Worm (Caenorhabditis elegans) whole organism, L4 larva: ENCODE results near the gene cyn-7.

Experiments used
- D1046.2 ChIP-seq: fragments of 200-800 bp; sonication (Bioruptor generic); IDR thresholded peaks from 2 replicates; pipeline ENCODE4 v1.3.6; 2022; ENCODE audit warnings: missing genetic modification characterization, missing compliant biosample characterization
- F37D6.2 ChIP-seq: sonication (generic microtip); optimal IDR thresholded peaks from 2 replicates; lab custom pipeline; 2016; ENCODE audit warnings: mild to moderate bottlenecking, missing genetic modification characterization, missing compliant biosample characterization
- F44E2.7 ChIP-seq: fragments of 200-800 bp; sonication (Bioruptor generic); IDR thresholded peaks from 2 replicates; pipeline ENCODE4 v2.1.2; 2022; ENCODE audit warnings: missing genetic modification characterization, missing compliant biosample characterization
- T26A8.4 ChIP-seq: fragments of 200-800 bp; sonication (Bioruptor generic); IDR thresholded peaks from 2 replicates; pipeline ENCODE4 v1.3.6; 2022; ENCODE audit warnings: missing genetic modification characterization, missing compliant biosample characterization
- Y5F2A.4 ChIP-seq: fragments of 200-800 bp; sonication (Bioruptor generic); optimal IDR thresholded peaks from 2 replicates; lab custom pipeline; 2018; ENCODE audit warnings: mild to moderate bottlenecking, missing genetic modification characterization, missing compliant biosample characterization
- ZK337.2 ChIP-seq: fragments of 200-800 bp; sonication (Bioruptor generic); IDR thresholded peaks from 2 replicates; pipeline ENCODE4 v1.3.6; 2022; ENCODE audit warnings: missing genetic modification reagents, missing genetic modification characterization, missing compliant biosample characterization
- aha-1 ChIP-seq: fragments of 150-350 bp; peaks from one replicate; lab custom pipeline; 2014; ENCODE audit warnings: missing biosample characterization, missing genetic modification characterization
- aly-2 ChIP-seq: sonication (generic microtip); optimal IDR thresholded peaks from 2 replicates; lab custom pipeline; 2018; ENCODE audit warnings: missing biosample characterization, missing genetic modification characterization
- ceh-20 ChIP-seq: fragments of 200-800 bp; sonication (Bioruptor generic); IDR thresholded peaks from 2 replicates; pipeline ENCODE4 v1.3.6; 2022; ENCODE audit warnings: missing genetic modification reagents, missing genetic modification characterization, missing compliant biosample characterization
- ceh-28 ChIP-seq: fragments of 150-350 bp; optimal IDR thresholded peaks from 2 replicates; lab custom pipeline; 2014; ENCODE audit warnings: missing biosample characterization, missing genetic modification reagents, missing genetic modification characterization
- ceh-44 ChIP-seq: fragments of 200-800 bp; sonication (Bioruptor generic); IDR thresholded peaks from 2 replicates; pipeline ENCODE4 v1.3.6; 2022; ENCODE audit warnings: missing genetic modification reagents, missing genetic modification characterization, missing compliant biosample characterization
- ceh-62 ChIP-seq: sonication (generic microtip); optimal IDR thresholded peaks from 2 replicates; lab custom pipeline; 2017; ENCODE audit warnings: missing biosample characterization, missing genetic modification characterization
- ces-1 ChIP-seq: fragments of 150-350 bp; sonication (generic microtip); optimal IDR thresholded peaks from 4 replicates; lab custom pipeline; 2014; ENCODE audit warnings: missing biosample characterization, missing genetic modification reagents, missing genetic modification characterization
- daf-16 ChIP-seq, 3 experiments: sonication (generic microtip); optimal IDR thresholded peaks; 2 replicates each; lab custom pipeline; 2016 to 2017; ENCODE audit warnings: missing genetic modification characterization in 3 of 3, missing genetic modification reagents in 3 of 3, mild to moderate bottlenecking in 2 of 3, missing compliant biosample characterization in 2 of 3, missing biosample characterization in 1 of 3, moderate library complexity in 1 of 3
- daf-19 ChIP-seq: fragments of 200-800 bp; sonication (Bioruptor generic); conservative IDR thresholded peaks from 2 replicates; pipeline ENCODE4 v1.3.6; 2022; ENCODE audit warnings: missing genetic modification characterization, missing compliant biosample characterization
- dmd-6 ChIP-seq: fragments of 200-800 bp; sonication (Bioruptor generic); IDR thresholded peaks from 2 replicates; pipeline ENCODE4 v1.3.6; 2022; ENCODE audit warnings: missing genetic modification reagents, missing genetic modification characterization, missing compliant biosample characterization
- dpl-1 ChIP-seq: fragments of 150-350 bp; optimal IDR thresholded peaks from 2 replicates; lab custom pipeline; 2014; ENCODE audit warnings: missing biosample characterization, missing genetic modification reagents, missing genetic modification characterization
- dve-1 ChIP-seq: sonication (generic microtip); optimal IDR thresholded peaks from 2 replicates; lab custom pipeline; 2017; ENCODE audit warnings: antibody characterized with exemption, mild to moderate bottlenecking, missing genetic modification characterization, missing compliant biosample characterization; ENCODE audit not compliant: insufficient read depth
- egl-27 ChIP-seq: sonication (generic microtip); optimal IDR thresholded peaks from 3 replicates; lab custom pipeline; 2017; ENCODE audit warnings: missing biosample characterization, missing genetic modification reagents, missing genetic modification characterization
- egl-43 ChIP-seq: fragments of 200-800 bp; sonication (Bioruptor generic); IDR thresholded peaks from 2 replicates; pipeline ENCODE4 v1.3.6; 2022; ENCODE audit warnings: missing genetic modification reagents, missing genetic modification characterization, missing compliant biosample characterization
- hif-1 ChIP-seq, 2 experiments: sonication (generic microtip); optimal IDR thresholded peaks; 2 replicates each; lab custom pipeline; 2016 to 2017; ENCODE audit warnings: missing compliant biosample characterization in 2 of 2, missing genetic modification characterization in 2 of 2, missing genetic modification reagents in 2 of 2, missing genotype in 2 of 2, mild to moderate bottlenecking in 1 of 2
- jun-1 ChIP-seq: fragments of 150-350 bp; optimal IDR thresholded peaks from 2 replicates; lab custom pipeline; 2014; ENCODE audit warnings: missing biosample characterization, missing genetic modification reagents, missing genetic modification characterization
- lin-1 ChIP-seq: fragments of 200-800 bp; sonication (Bioruptor generic); IDR thresholded peaks from 2 replicates; pipeline ENCODE4 v1.3.6; 2022; ENCODE audit warnings: missing genetic modification reagents, missing genetic modification characterization, missing compliant biosample characterization
- lin-13 ChIP-seq: fragments of 150-350 bp; optimal IDR thresholded peaks from 2 replicates; lab custom pipeline; 2014; ENCODE audit warnings: missing biosample characterization, missing genetic modification reagents, missing genetic modification characterization
- lin-15B ChIP-seq: fragments of 150-350 bp; sonication (generic microtip); optimal IDR thresholded peaks from 3 replicates; lab custom pipeline; 2014; ENCODE audit warnings: missing biosample characterization, missing genetic modification characterization
- lin-29 ChIP-seq: fragments of 200-800 bp; sonication (Bioruptor generic); IDR thresholded peaks from 2 replicates; pipeline ENCODE4 v1.3.6; 2022; ENCODE audit warnings: missing genetic modification reagents, missing genetic modification characterization, missing compliant biosample characterization
- lsy-2 ChIP-seq, 2 experiments: fragments of 150-350 bp in 1 of 2; sonication (generic microtip) in 1 of 2; optimal IDR thresholded peaks; 2 replicates each; lab custom pipeline; 2014 to 2017; ENCODE audit warnings: missing biosample characterization in 2 of 2, missing genetic modification characterization in 2 of 2
- madf-9 ChIP-seq: fragments of 200-800 bp; sonication (Bioruptor generic); conservative IDR thresholded peaks from 2 replicates; pipeline ENCODE4 v1.3.6; 2022; ENCODE audit warnings: missing genetic modification reagents, missing genetic modification characterization, missing compliant biosample characterization
- mes-2 ChIP-seq: sonication (generic microtip); optimal IDR thresholded peaks from 2 replicates; lab custom pipeline; 2016; ENCODE audit warnings: missing genotype, mild to moderate bottlenecking, missing genetic modification characterization, missing compliant biosample characterization; ENCODE audit not compliant: poor library complexity, severe bottlenecking
- nhr-10 ChIP-seq: fragments of 150-350 bp; optimal IDR thresholded peaks from 2 replicates; lab custom pipeline; 2014; ENCODE audit warnings: missing biosample characterization, missing genetic modification characterization
- nhr-102 ChIP-seq: sonication (generic microtip); optimal IDR thresholded peaks from 2 replicates; lab custom pipeline; 2016; ENCODE audit warnings: mild to moderate bottlenecking, missing genetic modification characterization, moderate library complexity, missing compliant biosample characterization
- nhr-111 ChIP-seq: fragments of 200-800 bp; sonication (Bioruptor generic); optimal IDR thresholded peaks from 2 replicates; lab custom pipeline; 2018; ENCODE audit warnings: mild to moderate bottlenecking, missing genetic modification characterization, missing compliant biosample characterization
- nhr-28 ChIP-seq: fragments of 150-350 bp; optimal IDR thresholded peaks from 2 replicates; lab custom pipeline; 2014; ENCODE audit warnings: missing biosample characterization, missing genetic modification characterization
- nhr-41 ChIP-seq: fragments of 200-800 bp; sonication (Bioruptor generic); IDR thresholded peaks from 2 replicates; pipeline ENCODE4 v1.3.6; 2022; ENCODE audit warnings: missing genetic modification reagents, missing genetic modification characterization, missing compliant biosample characterization
- nhr-48 ChIP-seq: sonication (generic microtip); optimal IDR thresholded peaks from 2 replicates; lab custom pipeline; 2016; ENCODE audit warnings: mild to moderate bottlenecking, missing genetic modification characterization, missing compliant biosample characterization
- nhr-6 ChIP-seq: fragments of 150-350 bp; optimal IDR thresholded peaks from 2 replicates; lab custom pipeline; 2014; ENCODE audit warnings: missing biosample characterization, missing genetic modification characterization
- nhr-76 ChIP-seq: fragments of 150-350 bp; optimal IDR thresholded peaks from 2 replicates; lab custom pipeline; 2014; ENCODE audit warnings: missing biosample characterization, missing genetic modification characterization
- nhr-77 ChIP-seq: fragments of 150-350 bp; optimal IDR thresholded peaks from 2 replicates; lab custom pipeline; 2014; ENCODE audit warnings: missing biosample characterization, missing genetic modification characterization
- pha-4 ChIP-seq, 2 experiments: fragments of 150-350 bp in 1 of 2; fragments of 200-800 bp in 1 of 2; sonication (Bioruptor generic) in 1 of 2; IDR thresholded peaks in 1 of 2; optimal IDR thresholded peaks in 1 of 2; 2 replicates each; pipeline versions ENCODE4 v1.3.6 to Lab custom; 2014 to 2022; ENCODE audit warnings: missing genetic modification characterization in 2 of 2, missing genetic modification reagents in 2 of 2, missing biosample characterization in 1 of 2, missing compliant biosample characterization in 1 of 2
- pqm-1 ChIP-seq: sonication (generic microtip); optimal IDR thresholded peaks from 2 replicates; lab custom pipeline; 2017; ENCODE audit warnings: missing biosample characterization, missing genetic modification characterization
- sdz-12 ChIP-seq: fragments of 200-800 bp; sonication (Bioruptor generic); optimal IDR thresholded peaks from 2 replicates; lab custom pipeline; 2018; ENCODE audit warnings: mild to moderate bottlenecking, missing genetic modification characterization, missing compliant biosample characterization
- snpc-1.2 ChIP-seq: fragments of 200-800 bp; sonication (Bioruptor generic); IDR thresholded peaks from 2 replicates; pipeline ENCODE4 v1.3.6; 2022; ENCODE audit warnings: missing genetic modification reagents, missing genetic modification characterization, missing compliant biosample characterization
- spr-1 ChIP-seq: sonication (generic microtip); optimal IDR thresholded peaks from 2 replicates; lab custom pipeline; 2016; ENCODE audit warnings: mild to moderate bottlenecking, missing genetic modification characterization, missing compliant biosample characterization
- spr-3 ChIP-seq: fragments of 200-800 bp; sonication (Bioruptor generic); optimal IDR thresholded peaks from 2 replicates; lab custom pipeline; 2018; ENCODE audit warnings: mild to moderate bottlenecking, missing genetic modification characterization, missing compliant biosample characterization
- tag-97 ChIP-seq: fragments of 200-800 bp; sonication (Bioruptor generic); IDR thresholded peaks from 2 replicates; pipeline ENCODE4 v1.3.6; 2022; ENCODE audit warnings: missing genetic modification characterization, missing compliant biosample characterization
- tra-1 ChIP-seq: fragments of 200-800 bp; sonication (Bioruptor generic); IDR thresholded peaks from 2 replicates; pipeline ENCODE4 v1.3.6; 2022; ENCODE audit warnings: missing genetic modification reagents, missing genetic modification characterization, missing compliant biosample characterization
- unc-39 ChIP-seq: sonication (generic microtip); optimal IDR thresholded peaks from 2 replicates; lab custom pipeline; 2017; ENCODE audit warnings: missing biosample characterization, missing genetic modification characterization
- unc-62 ChIP-seq, 3 experiments: fragments of 150-350 bp in 1 of 3; sonication (generic microtip); optimal IDR thresholded peaks in 2 of 3; peaks in 1 of 3; 1 replicate in 1 of 3; 2 replicates in 2 of 3; lab custom pipeline; 2014 to 2017; ENCODE audit warnings: missing biosample characterization in 3 of 3, missing genetic modification characterization in 3 of 3, missing genetic modification reagents in 3 of 3, missing genotype in 1 of 3
- vab-7 ChIP-seq: fragments of 200-800 bp; sonication (Bioruptor generic); IDR thresholded peaks from 2 replicates; pipeline ENCODE4 v1.3.6; 2022; ENCODE audit warnings: missing genetic modification reagents, missing genetic modification characterization, missing compliant biosample characterization

The cyn-7 gene

DNA sequence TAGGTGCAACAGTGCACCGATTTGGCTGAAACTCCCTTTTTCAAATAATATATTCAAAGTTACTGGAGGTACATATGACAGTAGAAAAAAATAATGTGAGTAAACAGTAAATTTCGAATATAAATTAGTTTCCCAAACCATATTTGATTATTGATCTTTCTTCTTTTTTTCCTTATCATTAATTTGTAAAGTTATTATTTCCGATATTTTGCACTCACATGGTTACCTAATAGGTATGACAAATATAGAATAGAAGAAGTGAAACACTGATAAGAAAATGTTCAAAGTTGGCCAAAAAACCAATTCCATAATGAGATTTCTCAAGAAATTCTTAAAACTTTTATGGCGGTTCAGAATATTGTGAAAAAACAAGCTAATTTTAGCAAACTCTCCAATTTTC is 47.4 kb downstream of the cyn-7 start:
- TF ChIP-seq unc-62 (GFP tag; optimal IDR thresholded peaks at IDR 0.05 in 1 of 2; lab: Kevin White, UChicago) (no peak), unc-62 (tag; optimal IDR thresholded peaks at IDR 0.05; lab: Kevin White, UChicago) (no peak), lin-13 (GFP tag; lab: Kevin White, UChicago) (no peak), lin-15B (no peak), dve-1 (tag; lab: Kevin White, UChicago) (peak; percentile 12), nhr-48 (no peak), lsy-2 (tag; optimal IDR thresholded peaks at IDR 0.05; lab: Kevin White, UChicago) (no peak), aly-2 (tag; lab: Kevin White, UChicago) (no peak), hif-1 (tag; optimal IDR thresholded peaks at IDR 0.05; lab: Kevin White, UChicago) (no peak), nhr-6 (tag; lab: Kevin White, UChicago) (no peak), sdz-12 (GFP tag; lab: Kevin White, UChicago) (no peak), ceh-20 (GFP tag; lab: Robert Waterston, UW) (no peak), madf-9 (GFP tag; lab: Robert Waterston, UW) (no peak), Y5F2A.4 (no peak), nhr-111 (no peak), egl-27 (tag; lab: Kevin White, UChicago) (no peak), nhr-76 (tag; lab: Kevin White, UChicago) (no peak), ceh-62 (tag; lab: Kevin White, UChicago) (no peak), nhr-77 (tag; lab: Kevin White, UChicago) (peak; percentile 55), daf-16 (GFP tag; optimal IDR thresholded peaks at IDR 0.05; lab: Kevin White, UChicago) (no peak), daf-16 (tag; optimal IDR thresholded peaks at IDR 0.05; lab: Kevin White, UChicago) (peak; percentile 55), mes-2 (no peak), lin-29 (GFP tag; lab: Robert Waterston, UW) (no peak), lin-1 (GFP tag; lab: Robert Waterston, UW) (no peak), tag-97 (GFP tag; lab: Robert Waterston, UW) (no peak), pqm-1 (tag; lab: Kevin White, UChicago) (peak; percentile 14), ces-1 (GFP tag; lab: Kevin White, UChicago) (no peak), dmd-6 (no peak), ceh-28 (no peak), dpl-1 (GFP tag; lab: Kevin White, UChicago) (no peak), snpc-1.2 (GFP tag; lab: Robert Waterston, UW) (no peak), vab-7 (no peak), ZK337.2 (GFP tag; lab: Robert Waterston, UW) (no peak), tra-1 (GFP tag; lab: Robert Waterston, UW) (no peak), nhr-28 (tag; lab: Kevin White, UChicago) (peak; percentile 34), spr-1 (tag; lab: Kevin White, UChicago) (no peak), pha-4 (GFP tag; IDR thresholded peaks at IDR 0.05; lab: Robert Waterston, UW) (no peak), pha-4 (tag; optimal IDR thresholded peaks at IDR 0.05; lab: Kevin White, UChicago) (no peak), aha-1 (no peak), T26A8.4 (GFP tag; lab: Robert Waterston, UW) (no peak), F44E2.7 (GFP tag; lab: Robert Waterston, UW) (no peak)

DNA sequence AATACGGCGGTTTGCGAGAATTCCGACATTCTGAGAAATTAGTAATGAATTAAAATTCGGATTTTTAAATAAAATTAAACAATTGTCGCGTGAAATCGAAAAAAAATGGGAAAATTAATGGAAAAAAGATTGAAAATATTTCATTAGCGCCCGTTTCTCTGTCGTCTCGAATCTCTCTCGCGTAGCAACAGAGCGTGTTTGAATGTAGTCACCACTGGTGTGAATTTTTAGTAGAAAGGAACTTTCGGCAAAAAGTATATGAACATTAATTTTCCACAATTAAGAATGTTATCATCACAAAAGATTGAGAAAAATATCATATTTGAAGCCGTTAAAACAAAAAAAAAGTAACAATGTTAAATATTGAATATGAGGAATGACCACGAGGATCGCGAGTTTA is 50.4 kb downstream of the cyn-7 start, which contains the start of gene aipl-1:
Gene aipl-1, minus strand, starts transcription at position 30 of the 400 bp plus-strand sequence.
- TF ChIP-seq lin-15B, result peak; percentile 46
- TF ChIP-seq ceh-44 (GFP tag; lab: Robert Waterston, UW), result no peak
- TF ChIP-seq spr-3 (GFP tag; lab: Kevin White, UChicago), result no peak
- TF ChIP-seq nhr-102 (tag; lab: Kevin White, UChicago), result no peak
- peak; percentile 58 for TF ChIP-seq lin-13 (GFP tag; lab: Kevin White, UChicago)
- peak in 1 of 2 experiments; percentile 46 for TF ChIP-seq lsy-2 (tag; optimal IDR thresholded peaks at IDR 0.05; lab: Kevin White, UChicago)
- no peak for TF ChIP-seq unc-39 (tag; lab: Kevin White, UChicago)
- no peak for TF ChIP-seq D1046.2 (GFP tag; lab: Robert Waterston, UW)
- TF ChIP-seq lin-29 (GFP tag; lab: Robert Waterston, UW), result no peak
- no peak for TF ChIP-seq jun-1 (tag; lab: Kevin White, UChicago)
- TF ChIP-seq unc-62 (GFP tag; optimal IDR thresholded peaks at IDR 0.05 in 1 of 2; lab: Kevin White, UChicago), result no peak
- no peak for TF ChIP-seq unc-62 (tag; optimal IDR thresholded peaks at IDR 0.05; lab: Kevin White, UChicago)
- TF ChIP-seq egl-43 (GFP tag; lab: Robert Waterston, UW), result no peak
- TF ChIP-seq nhr-77 (tag; lab: Kevin White, UChicago), result peak; percentile 79
- TF ChIP-seq dpl-1 (GFP tag; lab: Kevin White, UChicago), result peak; percentile 85
- no peak for TF ChIP-seq daf-19 (GFP tag; lab: Robert Waterston, UW)
- TF ChIP-seq tag-97 (GFP tag; lab: Robert Waterston, UW), result no peak
- TF ChIP-seq mes-2, result peak; percentile 94
- TF ChIP-seq F37D6.2 (tag; lab: Kevin White, UChicago), result no peak
- TF ChIP-seq nhr-41 (GFP tag; lab: Robert Waterston, UW), result no peak
- TF ChIP-seq nhr-10 (tag; lab: Kevin White, UChicago), result no peak
